Fruit fly (Drosophila melanogaster) whole organism, embryonic: Measurements from ENCODE around the gene qjt.

Source experiments
- CG14710 ChIP-seq: fragments of 200-800 bp; sonication (Bioruptor generic); optimal IDR thresholded peaks from 3 replicates; lab custom pipeline; 2019; ENCODE audit warnings: missing biosample characterization, mild to moderate bottlenecking, missing genetic modification characterization, moderate library complexity
- CG16779 ChIP-seq: fragments of 200-800 bp; sonication (Bioruptor generic); IDR thresholded peaks from 2 replicates; pipeline ENCODE4 v1.3.6; 2022; ENCODE audit warnings: missing biosample characterization, missing genetic modification characterization
- CG2129 ChIP-seq: fragments of 200-800 bp; sonication (Bioruptor generic); IDR thresholded peaks from 2 replicates; pipeline ENCODE4 v1.3.6; 2022; ENCODE audit warnings: missing biosample characterization, missing genetic modification characterization; ENCODE audit not compliant: partially characterized antibody
- CG2202 ChIP-seq: fragments of 200-800 bp; sonication (Bioruptor generic); optimal IDR thresholded peaks from 2 replicates; lab custom pipeline; 2018; ENCODE audit warnings: missing biosample characterization, mild to moderate bottlenecking, missing genetic modification characterization
- NfI ChIP-seq: fragments of 200-800 bp; sonication (Bioruptor generic); optimal IDR thresholded peaks from 3 replicates; lab custom pipeline; 2018; ENCODE audit warnings: missing biosample characterization, mild to moderate bottlenecking, missing genetic modification characterization, moderate library complexity
- Optix ChIP-seq: fragments of 200-800 bp; sonication (Bioruptor generic); IDR thresholded peaks from 3 replicates; pipeline ENCODE4 v1.3.6; 2022; ENCODE audit warnings: missing biosample characterization, missing genetic modification characterization
- ato ChIP-seq: fragments of 200-800 bp; sonication (Bioruptor generic); IDR thresholded peaks from 2 replicates; pipeline ENCODE4 v1.3.6; 2022; ENCODE audit warnings: missing biosample characterization, missing genetic modification characterization; ENCODE audit not compliant: partially characterized antibody
- br ChIP-seq: fragments of >200 bp; optimal IDR thresholded peaks from 2 replicates; lab custom pipeline; 2017
- cg ChIP-seq: fragments of 200-800 bp; sonication (Bioruptor generic); optimal IDR thresholded peaks from 3 replicates; lab custom pipeline; 2019; ENCODE audit warnings: missing biosample characterization, mild to moderate bottlenecking, missing genetic modification characterization, moderate library complexity
- dimm ChIP-seq: fragments of 200-800 bp; sonication (Bioruptor generic); IDR thresholded peaks from 2 replicates; pipeline ENCODE4 v1.3.6; 2022; ENCODE audit warnings: missing biosample characterization, missing genetic modification characterization
- emc ChIP-seq: fragments of 200-800 bp; sonication (Bioruptor generic); optimal IDR thresholded peaks from 2 replicates; lab custom pipeline; 2016; ENCODE audit warnings: missing biosample characterization, missing genetic modification characterization
- gt ChIP-seq: fragments of 200-800 bp; sonication (Bioruptor generic); IDR thresholded peaks from 2 replicates; pipeline ENCODE4 v1.3.6; 2022; ENCODE audit warnings: missing biosample characterization, missing genetic modification characterization

- TF ChIP-seq Optix (GFP tag; lab: Robert Waterston, UW) (peak; percentile 42; the same call in 2 of the 3 replicates), dimm (GFP tag; lab: Robert Waterston, UW) (no peak), NfI (no peak), cg (GFP tag; lab: Kevin White, UChicago) (peak; percentile 65), gt (GFP tag; lab: Robert Waterston, UW) (no peak), emc (GFP tag; lab: Kevin White, UChicago) (no peak), CG16779 (GFP tag; lab: Robert Waterston, UW) (no peak), ato (GFP tag; lab: Robert Waterston, UW) (no peak), CG2202 (tag; lab: Kevin White, UChicago) (peak; percentile 97), CG14710 (peak; percentile 94), br (no peak), CG2129 (GFP tag; lab: Robert Waterston, UW) (no peak)
These were observed 6.4 kb downstream of the qjt start for dm6 chr3L:17485280-17485792.
